Fruit fly (Drosophila melanogaster) S2 (cell line): ENCODE data around the gene CG11686.

Source experiments
- CG8478 ChIP-seq: fragments of >200 bp; optimal IDR thresholded peaks from 2 replicates; lab custom pipeline; 2018
- CTCF ChIP-seq, 2 experiments: fragments of >200 bp; optimal IDR thresholded peaks; 2 replicates each; lab custom pipeline; 2018

CG11686 gene

DNA sequence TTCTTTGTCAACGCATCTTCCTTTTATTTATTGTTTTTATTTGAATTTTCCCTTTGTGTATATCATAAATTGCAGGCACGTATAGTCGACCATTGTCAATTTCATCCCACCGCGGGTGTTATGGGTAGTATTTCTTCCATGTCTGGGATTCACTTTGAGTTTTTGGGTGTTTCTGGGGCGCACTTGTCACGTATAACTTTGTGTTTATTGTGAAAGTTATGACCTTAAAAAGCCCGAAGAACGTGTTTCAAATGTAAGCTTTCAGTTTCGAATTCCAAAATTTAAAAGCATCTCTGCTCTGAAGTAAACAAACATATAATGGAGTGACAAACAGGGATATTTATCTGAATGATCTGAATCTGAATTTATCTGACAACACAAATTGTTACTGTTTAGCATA is 46.4 kb downstream of the CG11686 start:
- TF ChIP-seq CG8478 (lab: Kevin White, UChicago) (no peak), CTCF (optimal IDR thresholded peaks at IDR 0.05; lab: Kevin White, UChicago) (no peak)

DNA sequence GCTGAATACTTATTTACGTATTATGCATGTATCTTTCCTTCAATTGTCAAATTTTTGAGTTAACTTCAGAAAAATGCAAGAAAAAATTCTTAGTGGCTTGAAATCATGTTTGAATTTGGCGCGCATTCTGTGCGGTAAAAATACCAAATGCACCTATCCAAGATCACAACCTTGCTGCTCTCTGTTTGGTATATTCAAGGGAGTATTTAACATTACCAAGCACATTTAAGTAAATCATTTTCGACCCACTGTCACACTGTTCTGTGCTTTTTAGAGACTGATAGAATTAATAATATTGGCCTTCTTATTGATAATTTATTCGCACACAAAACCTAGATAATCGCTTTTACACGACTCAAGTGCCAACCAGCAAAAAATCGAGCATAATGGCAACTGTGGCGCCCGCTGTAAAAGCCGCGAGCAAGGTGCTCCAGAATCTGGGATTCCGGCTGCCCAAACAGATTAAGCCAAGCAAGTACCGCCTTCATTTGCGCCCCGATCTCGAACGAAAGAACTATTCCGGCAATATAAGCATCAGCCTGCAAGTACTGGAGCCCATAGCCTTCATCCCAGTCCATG is 49.1 kb downstream of the CG11686 start:
- TF ChIP-seq CTCF (optimal IDR thresholded peaks at IDR 0.05; lab: Kevin White, UChicago) (no peak), CG8478 (lab: Kevin White, UChicago) (no peak)
